Fruit fly (Drosophila melanogaster) whole organism, embryonic: ENCODE data around the gene caps.

ENCODE experiments used
- CG12744 ChIP-seq: fragments of 200-800 bp; sonication (Bioruptor generic); optimal IDR thresholded peaks from 2 replicates; lab custom pipeline; 2016; ENCODE audit warnings: missing biosample characterization, missing genetic modification characterization
- CG15514 ChIP-seq: fragments of 200-800 bp; sonication (Bioruptor generic); optimal IDR thresholded peaks from 3 replicates; lab custom pipeline; 2017; ENCODE audit warnings: missing biosample characterization, missing genetic modification characterization, mild to moderate bottlenecking, moderate library complexity, missing genetic modification reagents
- CG7556 ChIP-seq: fragments of 200-800 bp; sonication (Bioruptor generic); optimal IDR thresholded peaks from 2 replicates; lab custom pipeline; 2017; ENCODE audit warnings: missing biosample characterization, mild to moderate bottlenecking, missing genetic modification characterization
- HmgZ ChIP-seq: fragments of 200-800 bp; sonication (Bioruptor generic); optimal IDR thresholded peaks from 2 replicates; lab custom pipeline; 2018; ENCODE audit warnings: missing biosample characterization, mild to moderate bottlenecking, missing genetic modification characterization
- lola ChIP-seq, 3 experiments: fragments of >200 bp in 2 of 3; fragments of 200-800 bp in 1 of 3; sonication (Bioruptor generic) in 1 of 3; optimal IDR thresholded peaks; 2 replicates each; lab custom pipeline; 2017 to 2019; ENCODE audit warnings: missing biosample characterization in 3 of 3, missing genetic modification characterization in 3 of 3, mild to moderate bottlenecking in 1 of 3, moderate library complexity in 1 of 3
- p53 ChIP-seq: fragments of 200-800 bp; sonication (Bioruptor generic); optimal IDR thresholded peaks from 2 replicates; lab custom pipeline; 2016; ENCODE audit warnings: missing biosample characterization, missing genetic modification characterization
- scrt ChIP-seq: fragments of 200-800 bp; sonication (Bioruptor generic); optimal IDR thresholded peaks from 2 replicates; lab custom pipeline; 2018; ENCODE audit warnings: missing biosample characterization, mild to moderate bottlenecking, missing genetic modification characterization, moderate library complexity

dm6 chr3L:13300052-13300451, 71.6 kb downstream of the caps start, which contains the start of gene CG43147:
- TF ChIP-seq lola (GFP tag; optimal IDR thresholded peaks at IDR 0.05; lab: Kevin White, UChicago) (no peak), CG7556 (no peak), CG15514 (GFP tag; lab: Kevin White, UChicago) (no peak), CG12744 (GFP tag; lab: Kevin White, UChicago) (no peak), scrt (no peak), p53 (GFP tag; lab: Kevin White, UChicago) (no peak), HmgZ (tag; lab: Kevin White, UChicago) (no peak)
